Worm (Caenorhabditis elegans) whole organism, L4 larva: ENCODE measurements around the gene srh-34.

Source experiments
- ZK546.5 ChIP-seq, 2 experiments: sonication (generic microtip); optimal IDR thresholded peaks; 2 replicates each; lab custom pipeline; 2017; ENCODE audit warnings: missing biosample characterization in 2 of 2, missing genetic modification characterization in 2 of 2
- ama-1 ChIP-seq: fragments of 150-350 bp; optimal IDR thresholded peaks from 2 replicates; lab custom pipeline; 2014; ENCODE audit warnings: inconsistent platforms, mixed read lengths
- ceh-28 ChIP-seq: fragments of 150-350 bp; optimal IDR thresholded peaks from 2 replicates; lab custom pipeline; 2014; ENCODE audit warnings: missing biosample characterization, missing genetic modification reagents, missing genetic modification characterization
- daf-8 ChIP-seq: fragments of 200-800 bp; sonication (Bioruptor generic); IDR thresholded peaks from 2 replicates; pipeline ENCODE4 v1.3.6; 2022; ENCODE audit warnings: missing genetic modification characterization, missing compliant biosample characterization
- fkh-10 ChIP-seq: fragments of 150-350 bp; optimal IDR thresholded peaks from 2 replicates; lab custom pipeline; 2014; ENCODE audit warnings: missing biosample characterization, missing genetic modification reagents, missing genetic modification characterization
- hlh-11 ChIP-seq: fragments of 200-800 bp; sonication (Bioruptor generic); optimal IDR thresholded peaks from 2 replicates; lab custom pipeline; 2018; ENCODE audit warnings: mild to moderate bottlenecking, missing genetic modification characterization, missing compliant biosample characterization
- hmg-1.1 ChIP-seq: fragments of 200-800 bp; sonication (Bioruptor generic); IDR thresholded peaks from 2 replicates; pipeline ENCODE4 v1.3.6; 2022; ENCODE audit warnings: missing genetic modification reagents, missing genetic modification characterization, missing compliant biosample characterization
- lin-15B ChIP-seq: fragments of 150-350 bp; sonication (generic microtip); optimal IDR thresholded peaks from 3 replicates; lab custom pipeline; 2014; ENCODE audit warnings: missing biosample characterization, missing genetic modification characterization
- mdt-29 ChIP-seq: fragments of 200-800 bp; sonication (Bioruptor generic); IDR thresholded peaks from 2 replicates; pipeline ENCODE4 v1.3.6; 2022; ENCODE audit warnings: missing genetic modification reagents, missing genetic modification characterization, missing compliant biosample characterization
- pha-4 ChIP-seq, 2 experiments: fragments of 150-350 bp in 1 of 2; fragments of 200-800 bp in 1 of 2; sonication (Bioruptor generic) in 1 of 2; IDR thresholded peaks in 1 of 2; optimal IDR thresholded peaks in 1 of 2; 2 replicates each; pipeline versions ENCODE4 v1.3.6 to Lab custom; 2014 to 2022; ENCODE audit warnings: missing genetic modification characterization in 2 of 2, missing genetic modification reagents in 2 of 2, missing biosample characterization in 1 of 2, missing compliant biosample characterization in 1 of 2
- saeg-2 ChIP-seq: fragments of 200-800 bp; sonication (Bioruptor generic); IDR thresholded peaks from 2 replicates; pipeline ENCODE4 v1.3.6; 2022; ENCODE audit warnings: missing genetic modification reagents, missing genetic modification characterization, missing compliant biosample characterization
- snpc-4 ChIP-seq: fragments of 150-350 bp; optimal IDR thresholded peaks from 2 replicates; lab custom pipeline; 2014; ENCODE audit warnings: missing biosample characterization, missing genetic modification characterization
- unc-39 ChIP-seq: sonication (generic microtip); optimal IDR thresholded peaks from 2 replicates; lab custom pipeline; 2017; ENCODE audit warnings: missing biosample characterization, missing genetic modification characterization
- ztf-11 ChIP-seq: fragments of 150-350 bp; optimal IDR thresholded peaks from 2 replicates; lab custom pipeline; 2014; ENCODE audit warnings: missing biosample characterization, missing genetic modification characterization

The srh-34 gene

ce11 chrV:396309-396708, 50.2 kb downstream of the srh-34 start, which contains the start of gene nhr-253:
Gene nhr-253, plus strand, starts transcription at chrV:396593.
- TF ChIP-seq ZK546.5 (tag; optimal IDR thresholded peaks at IDR 0.05; lab: Kevin White, UChicago) (no peak), ceh-28 (no peak), pha-4 (GFP tag; IDR thresholded peaks at IDR 0.05; lab: Robert Waterston, UW) (no peak), pha-4 (tag; optimal IDR thresholded peaks at IDR 0.05; lab: Kevin White, UChicago) (no peak), daf-8 (GFP tag; lab: Robert Waterston, UW) (no peak), hmg-1.1 (GFP tag; lab: Robert Waterston, UW) (no peak), ama-1 (lab: Kevin White, UChicago) (no peak), mdt-29 (GFP tag; lab: Robert Waterston, UW) (no peak), ztf-11 (tag; lab: Kevin White, UChicago) (no peak), saeg-2 (no peak), snpc-4 (tag; lab: Kevin White, UChicago) (no peak), fkh-10 (GFP tag; lab: Kevin White, UChicago) (no peak), lin-15B (no peak), unc-39 (tag; lab: Kevin White, UChicago) (no peak), hlh-11 (no peak)
